Worm (Caenorhabditis elegans): ENCODE results near the gene Y46H3A.5.

Gene Y46H3A.5

DNA sequence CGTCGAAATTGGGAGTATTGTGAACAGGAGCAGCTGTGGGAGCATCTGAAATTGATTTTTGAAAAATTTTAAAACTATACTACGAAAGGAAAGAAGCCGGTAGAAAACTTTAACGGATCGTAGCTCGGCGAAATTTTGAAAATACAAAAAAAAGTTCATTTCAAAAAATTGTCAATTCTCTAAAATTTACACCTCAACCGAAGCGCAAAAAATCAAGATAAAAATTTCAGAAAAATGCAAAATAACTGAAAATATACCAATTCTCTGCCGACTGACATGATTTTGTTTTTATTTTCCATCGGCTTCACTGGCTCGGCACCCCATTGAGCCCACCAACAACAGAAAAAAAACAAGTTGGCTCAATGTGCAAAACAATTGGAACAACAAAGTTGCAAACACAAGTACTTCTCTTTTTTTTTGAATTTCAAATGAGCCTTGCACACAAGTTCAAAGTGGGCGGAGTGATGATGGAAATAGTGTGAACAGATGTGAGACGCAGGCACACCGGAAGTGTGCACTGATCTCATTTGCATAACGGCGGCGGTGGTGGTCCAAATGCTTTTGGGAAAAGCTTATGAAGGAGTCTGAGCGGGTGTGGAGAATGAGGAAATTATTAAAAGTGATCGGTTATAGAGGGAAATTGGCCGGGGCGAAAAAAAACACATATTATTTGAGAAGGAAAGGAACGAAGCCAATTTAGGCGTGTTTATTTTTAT is 39.7 kb downstream of the Y46H3A.5 start, which contains the start of gene F36H9.7:
Gene F36H9.7 (minus strand): TSS at position 51 of the 716 bp plus-strand sequence.
- no peak for TF ChIP-seq ceh-2 (tag; optimal IDR thresholded peaks at IDR 0.05)
- peak; percentile 57 for TF ChIP-seq unc-42 (tag; optimal IDR thresholded peaks at IDR 0.05)

DNA sequence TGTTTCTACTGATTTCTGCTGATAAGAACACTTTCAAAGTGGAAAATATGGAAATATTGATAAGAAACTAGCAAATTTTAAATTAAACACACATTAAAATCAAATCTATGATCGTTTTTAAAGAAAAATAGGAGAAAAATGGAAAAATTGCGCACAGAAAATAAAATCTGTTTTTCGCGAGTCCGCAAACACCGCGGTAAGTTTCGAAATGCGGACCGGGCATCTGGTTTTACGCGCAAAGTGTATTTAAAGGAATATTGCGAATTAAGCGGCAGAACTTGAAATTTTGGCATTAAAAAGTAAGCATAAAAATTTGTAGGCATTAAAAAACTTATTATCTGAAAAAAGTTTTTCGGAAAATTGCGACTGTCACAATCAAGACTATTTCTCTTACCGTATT is 41.6 kb downstream of the Y46H3A.5 start:
- TF ChIP-seq ceh-22 (tag; optimal IDR thresholded peaks at IDR 0.05), result no peak

- no peak for TF ChIP-seq ceh-18 (tag; optimal IDR thresholded peaks at IDR 0.05)
- peak; percentile 21 for TF ChIP-seq unc-55 (GFP tag; optimal IDR thresholded peaks at IDR 0.05)
These were observed 43.0 kb downstream of the Y46H3A.5 start, which contains the start of gene dhs-13 for ce11 chrV:1771727-1772126. TSS of gene dhs-13 (minus strand) at chrV:1771734.

DNA sequence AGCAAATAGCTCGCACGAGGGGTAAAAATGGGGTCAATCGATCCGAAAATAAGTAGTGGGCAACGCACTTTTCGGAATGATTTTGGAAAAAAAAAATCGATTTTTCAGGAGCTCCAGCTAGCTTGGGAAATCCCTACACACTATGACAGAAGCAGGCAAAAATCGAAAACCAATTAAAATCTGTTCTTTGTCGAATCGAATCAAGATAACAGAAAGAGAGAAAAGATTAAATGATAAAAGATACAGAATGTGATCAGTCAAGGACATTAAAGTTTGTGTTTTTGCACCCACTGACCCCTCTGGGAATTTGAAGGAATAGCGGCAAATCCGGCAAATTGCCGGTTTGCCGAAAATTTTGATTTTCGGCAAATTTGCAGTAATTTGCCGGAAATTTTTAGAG is 47.3 kb downstream of the Y46H3A.5 start:
- TF ChIP-seq dmd-4 (tag; optimal IDR thresholded peaks at IDR 0.05; ENCODE audit: borderline replicate concordance) (no peak), unc-42 (tag; optimal IDR thresholded peaks at IDR 0.05) (no peak), pat-9 (tag; optimal IDR thresholded peaks at IDR 0.05) (no peak), pag-3 (tag; optimal IDR thresholded peaks at IDR 0.05; ENCODE audit: borderline replicate concordance) (no peak), ceh-19 (GFP tag; optimal IDR thresholded peaks at IDR 0.05) (no peak)

All from whole organism, late embryonic.